Worm (Caenorhabditis elegans) whole organism, L1 larva: Measurements from ENCODE around the gene srh-149.

ENCODE experiments used
- C16A3.4 ChIP-seq: fragments of 150-350 bp; optimal IDR thresholded peaks from 2 replicates; lab custom pipeline; 2014; ENCODE audit warnings: missing biosample characterization, missing genetic modification characterization
- C34B4.2 ChIP-seq: sonication (generic microtip); optimal IDR thresholded peaks from 2 replicates; lab custom pipeline; 2017; ENCODE audit warnings: mild to moderate bottlenecking, missing genetic modification characterization, missing compliant biosample characterization
- blmp-1 ChIP-seq: fragments of 150-350 bp; optimal IDR thresholded peaks from 2 replicates; lab custom pipeline; 2014; ENCODE audit warnings: missing biosample characterization, missing genetic modification characterization
- ceh-8 ChIP-seq: fragments of 200-800 bp; sonication (Bioruptor generic); optimal IDR thresholded peaks from 2 replicates; lab custom pipeline; 2018; ENCODE audit warnings: mild to moderate bottlenecking, missing genetic modification characterization, moderate library complexity, missing compliant biosample characterization
- ceh-88 ChIP-seq: fragments of 200-800 bp; sonication (Bioruptor generic); IDR thresholded peaks from 2 replicates; pipeline ENCODE4 v1.3.6; 2022; ENCODE audit warnings: missing genetic modification characterization, missing compliant biosample characterization
- ces-1 ChIP-seq: fragments of 150-350 bp; optimal IDR thresholded peaks from 2 replicates; lab custom pipeline; 2014; ENCODE audit warnings: missing biosample characterization, missing genetic modification reagents, missing genetic modification characterization
- dsc-1 ChIP-seq: sonication (generic microtip); optimal IDR thresholded peaks from 2 replicates; lab custom pipeline; 2016; ENCODE audit warnings: mild to moderate bottlenecking, missing genetic modification characterization, missing compliant biosample characterization
- efl-1 ChIP-seq, 4 experiments: fragments of 150-350 bp; optimal IDR thresholded peaks in 3 of 4; peaks in 1 of 4; 1 replicate in 1 of 4; 2 replicates in 3 of 4; lab custom pipeline; 2014; ENCODE audit warnings: missing biosample characterization in 2 of 4, missing genetic modification characterization in 2 of 4, missing genetic modification reagents in 2 of 4
- elt-2 ChIP-seq: sonication (generic microtip); optimal IDR thresholded peaks from 2 replicates; lab custom pipeline; 2016; ENCODE audit warnings: missing genetic modification characterization, mild to moderate bottlenecking, inconsistent platforms, missing compliant biosample characterization, missing genetic modification reagents
- elt-3 ChIP-seq, 6 experiments: fragments of 150-350 bp in 1 of 6; sonication (generic microtip); optimal IDR thresholded peaks; 2 replicates each; lab custom pipeline; 2017 to 2018; ENCODE audit warnings: missing biosample characterization in 6 of 6, missing genetic modification characterization in 6 of 6, inconsistent platforms in 1 of 6
- fkh-10 ChIP-seq: sonication (generic microtip); optimal IDR thresholded peaks from 2 replicates; lab custom pipeline; 2017; ENCODE audit warnings: missing biosample characterization, missing genetic modification reagents, missing genetic modification characterization
- fkh-4 ChIP-seq: sonication (generic microtip); optimal IDR thresholded peaks from 2 replicates; lab custom pipeline; 2016; ENCODE audit warnings: missing compliant biosample characterization, missing genetic modification characterization, borderline replicate concordance
- fkh-8 ChIP-seq: sonication (generic microtip); optimal IDR thresholded peaks from 2 replicates; lab custom pipeline; 2016; ENCODE audit warnings: mild to moderate bottlenecking, missing genetic modification characterization, missing compliant biosample characterization
- fos-1 ChIP-seq: fragments of 150-350 bp; optimal IDR thresholded peaks from 2 replicates; lab custom pipeline; 2014; ENCODE audit warnings: missing biosample characterization, missing genetic modification characterization
- hlh-4 ChIP-seq: sonication (generic microtip); optimal IDR thresholded peaks from 2 replicates; lab custom pipeline; 2016; ENCODE audit warnings: mild to moderate bottlenecking, missing genetic modification characterization, missing compliant biosample characterization
- lin-15B ChIP-seq: fragments of 150-350 bp; sonication (generic microtip); optimal IDR thresholded peaks from 3 replicates; lab custom pipeline; 2014; ENCODE audit warnings: missing biosample characterization, missing genetic modification characterization
- lin-35 ChIP-seq, 2 experiments: fragments of 150-350 bp; optimal IDR thresholded peaks; 2 replicates each; lab custom pipeline; 2014; ENCODE audit warnings: missing biosample characterization in 2 of 2, missing genetic modification characterization in 2 of 2, missing genetic modification reagents in 2 of 2
- lin-39 ChIP-seq: fragments of 150-350 bp; optimal IDR thresholded peaks from 2 replicates; lab custom pipeline; 2014; ENCODE audit warnings: missing biosample characterization, missing genetic modification reagents, missing genetic modification characterization
- lsy-2 ChIP-seq, 2 experiments: fragments of 150-350 bp; optimal IDR thresholded peaks; 2 replicates each; lab custom pipeline; 2014; ENCODE audit warnings: missing biosample characterization in 2 of 2, missing genetic modification characterization in 2 of 2
- mab-9 ChIP-seq: fragments of 200-800 bp; sonication (Bioruptor generic); IDR thresholded peaks from 2 replicates; pipeline ENCODE4 v1.3.6; 2022; ENCODE audit warnings: missing genetic modification reagents, missing genetic modification characterization, missing compliant biosample characterization
- mdl-1 ChIP-seq, 2 experiments: fragments of 150-350 bp; optimal IDR thresholded peaks; 2 replicates each; lab custom pipeline; 2014 to 2017; ENCODE audit warnings: missing biosample characterization in 2 of 2, missing genetic modification characterization in 2 of 2, inconsistent platforms in 1 of 2
- mef-2 ChIP-seq: fragments of 150-350 bp; optimal IDR thresholded peaks from 2 replicates; lab custom pipeline; 2014; ENCODE audit warnings: missing biosample characterization, missing genetic modification characterization
- nhr-28 ChIP-seq: fragments of 150-350 bp; optimal IDR thresholded peaks from 2 replicates; lab custom pipeline; 2014; ENCODE audit warnings: missing biosample characterization, missing genetic modification characterization
- nhr-47 ChIP-seq: sonication (generic microtip); optimal IDR thresholded peaks from 2 replicates; lab custom pipeline; 2016; ENCODE audit warnings: mild to moderate bottlenecking, missing genetic modification characterization, moderate library complexity, missing compliant biosample characterization
- nhr-71 ChIP-seq: sonication (generic microtip); optimal IDR thresholded peaks from 2 replicates; lab custom pipeline; 2016; ENCODE audit warnings: mild to moderate bottlenecking, missing genetic modification characterization, moderate library complexity, missing compliant biosample characterization
- nhr-76 ChIP-seq: sonication (generic microtip); optimal IDR thresholded peaks from 2 replicates; lab custom pipeline; 2017; ENCODE audit warnings: missing biosample characterization, missing genetic modification characterization
- nhr-77 ChIP-seq: fragments of 150-350 bp; optimal IDR thresholded peaks from 2 replicates; lab custom pipeline; 2014; ENCODE audit warnings: missing biosample characterization, missing genetic modification characterization
- nhr-85 ChIP-seq: sonication (generic microtip); peaks from one replicate; lab custom pipeline; 2016; ENCODE audit warnings: missing genetic modification characterization, inconsistent platforms, missing compliant biosample characterization
- pag-3 ChIP-seq: sonication (generic microtip); optimal IDR thresholded peaks from 2 replicates; lab custom pipeline; 2017; ENCODE audit warnings: missing genetic modification characterization, mild to moderate bottlenecking, missing compliant biosample characterization, antibody characterized with exemption, borderline replicate concordance; ENCODE audit not compliant: insufficient read depth
- pqm-1 ChIP-seq: sonication (generic microtip); optimal IDR thresholded peaks from 3 replicates; lab custom pipeline; 2017; ENCODE audit warnings: missing biosample characterization, missing genetic modification characterization
- rnt-1 ChIP-seq: sonication (generic microtip); optimal IDR thresholded peaks from 2 replicates; lab custom pipeline; 2016; ENCODE audit warnings: mild to moderate bottlenecking, missing genetic modification characterization, moderate library complexity, missing compliant biosample characterization
- snpc-4 ChIP-seq: fragments of 150-350 bp; optimal IDR thresholded peaks from 2 replicates; lab custom pipeline; 2014; ENCODE audit warnings: missing biosample characterization, missing genetic modification characterization
- snu-23 ChIP-seq: sonication (generic microtip); optimal IDR thresholded peaks from 2 replicates; lab custom pipeline; 2016; ENCODE audit warnings: missing genetic modification characterization, missing compliant biosample characterization
- sox-4 ChIP-seq: sonication (generic microtip); optimal IDR thresholded peaks from 2 replicates; lab custom pipeline; 2016; ENCODE audit warnings: missing genetic modification characterization, missing compliant biosample characterization
- sup-37 ChIP-seq: fragments of 200-800 bp; sonication (Bioruptor generic); optimal IDR thresholded peaks from 2 replicates; lab custom pipeline; 2018; ENCODE audit warnings: mild to moderate bottlenecking, missing genetic modification characterization, missing compliant biosample characterization
- tlp-1 ChIP-seq: fragments of 150-350 bp; optimal IDR thresholded peaks from 2 replicates; lab custom pipeline; 2014; ENCODE audit warnings: missing biosample characterization, missing genetic modification characterization
- unc-30 ChIP-seq: sonication (generic microtip); optimal IDR thresholded peaks from 2 replicates; lab custom pipeline; 2017; ENCODE audit warnings: missing biosample characterization, missing genetic modification characterization
- unc-62 ChIP-seq: fragments of 150-350 bp; optimal IDR thresholded peaks from 2 replicates; lab custom pipeline; 2014; ENCODE audit warnings: missing biosample characterization, missing genetic modification reagents, missing genetic modification characterization
- unc-98 ChIP-seq: fragments of 200-800 bp; sonication (Bioruptor generic); IDR thresholded peaks from 2 replicates; pipeline ENCODE4 v1.3.6; 2022; ENCODE audit warnings: missing genetic modification characterization, missing compliant biosample characterization
- vab-15 ChIP-seq: sonication (generic microtip); optimal IDR thresholded peaks from 2 replicates; lab custom pipeline; 2017; ENCODE audit warnings: missing genotype, mild to moderate bottlenecking, missing genetic modification characterization, missing compliant biosample characterization
- zip-4 ChIP-seq: fragments of 200-800 bp; sonication (Bioruptor generic); optimal IDR thresholded peaks from 2 replicates; lab custom pipeline; 2018; ENCODE audit warnings: mild to moderate bottlenecking, missing genetic modification characterization, moderate library complexity, missing compliant biosample characterization

srh-149 gene

DNA sequence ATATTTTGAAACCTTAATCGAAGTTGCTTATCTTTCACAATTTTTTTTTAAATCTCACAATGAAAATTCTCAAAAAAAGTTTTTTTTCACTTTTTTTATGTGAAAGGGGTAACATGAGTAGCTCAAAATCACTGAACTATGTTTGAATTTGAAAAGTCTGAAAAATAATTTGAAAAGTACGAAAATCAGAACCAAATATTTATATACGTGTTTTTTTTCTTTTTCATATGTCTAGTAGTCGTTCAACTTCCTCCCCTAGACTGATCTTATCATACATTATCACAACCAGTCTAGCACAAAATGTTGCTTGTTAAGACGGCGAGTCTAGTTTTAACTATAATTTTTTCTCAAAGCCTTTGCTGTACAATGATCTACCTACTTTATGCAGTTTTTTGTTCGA is 19.6 kb downstream of the srh-149 start, which contains the start of gene srbc-49:
Gene srbc-49 (plus strand): TSS at position 301 of the 400 bp plus-strand sequence.
- TF ChIP-seq unc-30: no peak
- no peak for TF ChIP-seq efl-1 (optimal IDR thresholded peaks at IDR 0.05; lab: Kevin White, UChicago)
- peak in 1 of 2 experiments; percentile 42 for TF ChIP-seq efl-1 (GFP tag; optimal IDR thresholded peaks at IDR 0.05 in 1 of 2; lab: Kevin White, UChicago)
- TF ChIP-seq ceh-88 (GFP tag; lab: Robert Waterston, UW): no peak
- no peak for TF ChIP-seq ces-1 (GFP tag; lab: Kevin White, UChicago)

DNA sequence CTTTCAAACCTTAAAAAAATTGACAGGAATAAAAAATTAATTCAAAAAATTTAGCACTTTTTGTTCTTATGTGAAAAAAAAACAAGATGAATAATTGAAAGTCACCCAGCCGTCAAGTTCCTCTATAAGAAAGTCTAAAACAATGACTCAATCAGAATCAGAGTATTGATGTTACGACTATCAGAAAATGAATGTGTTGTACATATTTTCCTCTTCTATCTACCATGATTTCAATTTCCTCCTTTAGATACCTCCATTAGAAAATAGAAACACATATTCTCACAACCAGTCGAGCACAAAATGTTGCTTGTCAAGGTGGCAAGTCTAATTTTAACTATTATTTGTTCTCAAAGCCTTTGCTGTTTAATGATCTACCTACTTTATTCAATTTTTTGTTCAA is 21.0 kb downstream of the srh-149 start, which contains the start of gene srbc-48:
Gene srbc-48 (plus strand): TSS at position 301 of the 400 bp plus-strand sequence.
- no peak for TF ChIP-seq rnt-1
- no peak for TF ChIP-seq sup-37 (GFP tag; lab: Kevin White, UChicago)
- TF ChIP-seq vab-15 (tag; lab: Kevin White, UChicago): no peak
- no peak for TF ChIP-seq ceh-8 (GFP tag; lab: Kevin White, UChicago)

DNA sequence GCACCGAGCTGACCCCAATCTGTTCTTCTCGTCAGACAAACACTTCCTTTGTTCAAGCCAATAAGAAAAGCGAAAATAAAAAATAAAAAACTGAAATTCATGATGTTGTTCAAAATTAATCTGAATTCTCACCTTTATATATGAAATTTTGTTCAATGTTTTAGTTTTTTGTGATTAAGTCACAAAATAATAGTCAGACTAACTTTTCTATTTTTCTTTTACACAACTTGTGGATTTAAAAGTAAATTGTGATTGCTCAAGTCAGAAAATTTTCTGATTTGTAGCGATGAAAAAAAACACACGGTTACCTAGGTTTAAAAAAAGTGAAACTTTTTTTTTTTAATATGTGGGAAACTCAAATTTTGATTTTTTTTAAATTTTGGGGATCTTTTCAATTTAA is 23.2 kb downstream of the srh-149 start, which contains the start of gene abf-3:
Gene abf-3 (minus strand): TSS at position 101 of the 400 bp plus-strand sequence.
- TF ChIP-seq mdl-1 (tag; optimal IDR thresholded peaks at IDR 0.05; lab: Kevin White, UChicago) (no peak), nhr-85 (no peak), nhr-47 (no peak), pqm-1 (tag; lab: Kevin White, UChicago) (no peak)
- TF ChIP-seq, all 84 proteins: peak for 0

DNA sequence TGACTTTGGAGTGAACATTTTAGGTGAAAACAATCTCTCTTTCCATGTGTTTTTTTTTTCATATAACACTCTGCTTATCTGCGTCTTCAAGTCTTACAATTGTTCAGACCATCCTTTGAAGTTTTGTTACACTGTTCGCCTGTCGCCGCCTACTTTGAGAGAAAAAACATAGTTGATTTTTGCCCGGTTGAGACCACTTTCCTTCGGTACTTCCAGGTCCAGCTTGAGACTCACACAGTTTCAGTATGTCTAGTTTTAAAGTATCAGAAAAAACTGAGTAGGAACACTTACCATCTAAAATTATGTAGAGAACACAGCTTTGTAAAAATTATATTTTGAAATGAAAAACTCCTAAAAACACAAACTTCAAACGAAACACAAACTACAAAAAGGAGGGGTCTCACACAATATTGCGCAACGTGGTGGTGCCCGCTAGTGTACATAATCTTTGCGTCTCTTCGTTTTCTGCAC is 25.0 kb downstream of the srh-149 start, which contains the start of the genes fbxa-69 and F54B8.4:
Gene fbxa-69 (minus strand): TSS at position 10 of the 471 bp plus-strand sequence.
Gene F54B8.4 (plus strand): TSS at position 421 of the 471 bp plus-strand sequence.
- TF ChIP-seq tlp-1 (tag; lab: Kevin White, UChicago): no peak
- TF ChIP-seq snpc-4 (tag; lab: Kevin White, UChicago): no peak
- TF ChIP-seq nhr-28: no peak
- no peak for TF ChIP-seq fkh-10
- TF ChIP-seq zip-4: no peak
- TF ChIP-seq efl-1 (optimal IDR thresholded peaks at IDR 0.05; lab: Kevin White, UChicago): no peak
- peak in 1 of 2 experiments; percentile 92 for TF ChIP-seq efl-1 (GFP tag; optimal IDR thresholded peaks at IDR 0.05 in 1 of 2; lab: Kevin White, UChicago)
- no peak for TF ChIP-seq mef-2 (tag; lab: Kevin White, UChicago)
- TF ChIP-seq nhr-85: peak; percentile 31
- TF ChIP-seq fkh-8 (tag; lab: Kevin White, UChicago): no peak
- TF ChIP-seq mab-9 (GFP tag; lab: Robert Waterston, UW): no peak
- TF ChIP-seq unc-98 (GFP tag; lab: Robert Waterston, UW): no peak
- no peak for TF ChIP-seq lin-15B
- no peak for TF ChIP-seq lin-39
- TF ChIP-seq nhr-71 (tag; lab: Kevin White, UChicago): no peak
- TF ChIP-seq nhr-77 (tag; lab: Kevin White, UChicago): no peak
- no peak for TF ChIP-seq C16A3.4 (tag; lab: Kevin White, UChicago)
- no peak for TF ChIP-seq fos-1 (tag; lab: Kevin White, UChicago)
- no peak for TF ChIP-seq elt-2 (tag; lab: Kevin White, UChicago)
- no peak for TF ChIP-seq C34B4.2 (tag; lab: Kevin White, UChicago)
- no peak for TF ChIP-seq pag-3 (tag; lab: Kevin White, UChicago)
- TF ChIP-seq rnt-1: no peak
- TF ChIP-seq dsc-1 (tag; lab: Kevin White, UChicago): no peak
- no peak for TF ChIP-seq hlh-4
- no peak for TF ChIP-seq snu-23 (GFP tag; lab: Kevin White, UChicago)
- TF ChIP-seq lin-35 (GFP tag; optimal IDR thresholded peaks at IDR 0.05; lab: Kevin White, UChicago): peak in 1 of 2 experiments; percentile 5
- TF ChIP-seq ceh-8 (GFP tag; lab: Kevin White, UChicago): no peak
- TF ChIP-seq elt-3 (tag; optimal IDR thresholded peaks at IDR 0.05; lab: Kevin White, UChicago): no peak
- TF ChIP-seq blmp-1 (tag; lab: Kevin White, UChicago): peak; percentile 46
- TF ChIP-seq nhr-47: no peak
- TF ChIP-seq unc-62 (GFP tag; lab: Kevin White, UChicago): no peak
- TF ChIP-seq sox-4 (tag; lab: Kevin White, UChicago): no peak
- no peak for TF ChIP-seq nhr-76 (tag; lab: Kevin White, UChicago)
- no peak for TF ChIP-seq lsy-2 (tag; optimal IDR thresholded peaks at IDR 0.05; lab: Kevin White, UChicago)
- TF ChIP-seq fkh-4 (tag; lab: Kevin White, UChicago): no peak
